Fruit fly (Drosophila melanogaster): Measurements from ENCODE around the gene pn.
A peak's percentile ranks its signal among the peaks of the same experiment; 100 is the strongest.

DNA sequence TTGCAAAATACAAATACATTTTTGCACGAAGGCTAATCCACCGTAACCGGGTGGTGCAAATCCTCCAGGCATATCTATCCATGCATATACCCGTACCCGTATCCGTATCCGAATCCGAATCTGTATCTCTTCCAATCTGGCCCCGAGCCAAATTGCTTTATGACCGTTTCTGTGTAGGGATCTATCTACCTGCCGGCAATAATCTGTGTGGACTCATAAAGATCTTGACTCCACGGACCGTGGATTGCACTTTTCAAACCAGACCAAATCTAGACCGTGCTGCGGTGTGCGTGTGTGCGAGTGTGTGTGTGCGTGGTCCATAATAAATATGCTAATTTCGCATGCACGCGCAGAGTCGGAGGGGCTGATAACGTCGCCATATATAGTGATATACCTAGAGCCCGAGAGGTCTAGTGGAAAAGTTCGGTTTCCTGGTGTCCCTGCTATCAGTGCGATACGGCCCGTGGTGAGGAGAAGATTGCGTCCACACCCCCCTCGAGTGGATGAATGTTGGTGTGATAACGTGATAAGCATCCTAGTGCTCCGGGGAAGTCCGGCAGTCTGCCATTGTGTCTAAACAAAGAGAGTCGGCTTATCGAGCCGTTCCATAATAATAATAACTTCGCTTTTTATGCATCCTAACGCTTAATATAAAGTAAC is 38.6 kb upstream of the pn start:
- TF ChIP-seq dac (GFP tag; optimal IDR thresholded peaks at IDR 0.05) (no peak), CG15336 (GFP tag; IDR thresholded peaks at IDR 0.05) (no peak), pdm3 (GFP tag; optimal IDR thresholded peaks at IDR 0.05) (no peak), CG8119 (GFP tag; IDR thresholded peaks at IDR 0.05) (no peak), CG7368 (GFP tag; optimal IDR thresholded peaks at IDR 0.05) (no peak), topi (GFP tag; optimal IDR thresholded peaks at IDR 0.05) (no peak), cyc (GFP tag; optimal IDR thresholded peaks at IDR 0.05) (no peak), CG11902 (GFP tag; optimal IDR thresholded peaks at IDR 0.05) (no peak), Eip78C (GFP tag) (no peak), ss (GFP tag; optimal IDR thresholded peaks at IDR 0.05) (no peak), svp (GFP tag) (peak; percentile 78), CG32006 (GFP tag; optimal IDR thresholded peaks at IDR 0.05) (no peak), Eip75B (GFP tag; optimal IDR thresholded peaks at IDR 0.05) (no peak), CG8632 (GFP tag; optimal IDR thresholded peaks at IDR 0.05) (no peak)

All from whole organism, prepupa.